Fruit fly (Drosophila melanogaster) whole organism, adult: ENCODE measurements around the gene sty.

Experiments used
- CG11617 ChIP-seq: fragments of 200-800 bp; sonication (Bioruptor generic); optimal IDR thresholded peaks from 2 replicates; lab custom pipeline; 2017; ENCODE audit warnings: mild to moderate bottlenecking, missing biosample characterization, missing genetic modification reagents, missing genetic modification characterization
- CG12768 ChIP-seq: fragments of 200-800 bp; sonication (Bioruptor generic); optimal IDR thresholded peaks from 2 replicates; lab custom pipeline; 2017; ENCODE audit warnings: missing biosample characterization, missing genetic modification characterization, mild to moderate bottlenecking, moderate library complexity, missing genetic modification reagents
- CG14711 ChIP-seq: fragments of 200-800 bp; sonication (Bioruptor generic); optimal IDR thresholded peaks from 2 replicates; lab custom pipeline; 2018; ENCODE audit warnings: missing biosample characterization, mild to moderate bottlenecking, missing genetic modification characterization, moderate library complexity
- CG1620 ChIP-seq: fragments of 200-800 bp; sonication (Bioruptor generic); optimal IDR thresholded peaks from 2 replicates; lab custom pipeline; 2016; ENCODE audit warnings: missing biosample characterization, missing genetic modification characterization
- CG33017 ChIP-seq: fragments of 200-800 bp; sonication (Bioruptor generic); optimal IDR thresholded peaks from 2 replicates; lab custom pipeline; 2018; ENCODE audit warnings: missing biosample characterization, mild to moderate bottlenecking, missing genetic modification characterization, moderate library complexity
- CG5204 ChIP-seq: fragments of 200-800 bp; sonication (Bioruptor generic); optimal IDR thresholded peaks from 2 replicates; lab custom pipeline; 2016; ENCODE audit warnings: missing biosample characterization, missing genetic modification characterization
- CG7045 ChIP-seq: fragments of 200-800 bp; sonication (Bioruptor generic); optimal IDR thresholded peaks from 2 replicates; lab custom pipeline; 2017; ENCODE audit warnings: missing biosample characterization, mild to moderate bottlenecking, missing genetic modification characterization
- CG7101 ChIP-seq: fragments of 200-800 bp; sonication (Bioruptor generic); optimal IDR thresholded peaks from 2 replicates; lab custom pipeline; 2018; ENCODE audit warnings: missing biosample characterization, mild to moderate bottlenecking, missing genetic modification characterization, moderate library complexity
- Clk ChIP-seq: fragments of 200-800 bp; sonication (Bioruptor generic); optimal IDR thresholded peaks from 2 replicates; lab custom pipeline; 2017; ENCODE audit warnings: missing biosample characterization, missing genetic modification characterization
- Crg-1 ChIP-seq: fragments of 200-800 bp; sonication (Bioruptor generic); optimal IDR thresholded peaks from 2 replicates; lab custom pipeline; 2016; ENCODE audit warnings: missing biosample characterization, missing genetic modification characterization
- Hr96 ChIP-seq: fragments of 200-800 bp; sonication (Bioruptor generic); optimal IDR thresholded peaks from 2 replicates; lab custom pipeline; 2016; ENCODE audit warnings: missing biosample characterization, missing genetic modification characterization
- Mnt ChIP-seq: fragments of 200-800 bp; sonication (Bioruptor generic); optimal IDR thresholded peaks from 2 replicates; lab custom pipeline; 2016; ENCODE audit warnings: missing biosample characterization, mild to moderate bottlenecking, missing genetic modification characterization
- bab1 ChIP-seq: fragments of 200-800 bp; sonication (Bioruptor generic); optimal IDR thresholded peaks from 3 replicates; lab custom pipeline; 2019; ENCODE audit warnings: missing biosample characterization, mild to moderate bottlenecking, missing genetic modification characterization, moderate library complexity
- cic ChIP-seq: fragments of 200-800 bp; sonication (Bioruptor generic); optimal IDR thresholded peaks from 2 replicates; lab custom pipeline; 2017; ENCODE audit warnings: missing biosample characterization, mild to moderate bottlenecking, missing genetic modification characterization, moderate library complexity
- cnc ChIP-seq, 2 experiments: fragments of >200 bp; optimal IDR thresholded peaks; 2 replicates each; lab custom pipeline; 2017
- kay ChIP-seq: fragments of 200-800 bp; sonication (Bioruptor generic); peaks from one replicate; lab custom pipeline; 2016; ENCODE audit warnings: missing biosample characterization, missing genetic modification characterization, borderline replicate concordance
- ovo ChIP-seq: fragments of 200-800 bp; sonication (Bioruptor generic); optimal IDR thresholded peaks from 2 replicates; lab custom pipeline; 2016; ENCODE audit warnings: missing biosample characterization, missing genetic modification characterization
- pad ChIP-seq: fragments of 200-800 bp; sonication (Bioruptor generic); optimal IDR thresholded peaks from 3 replicates; lab custom pipeline; 2017; ENCODE audit warnings: missing biosample characterization, missing genetic modification characterization, mild to moderate bottlenecking, moderate library complexity, missing genetic modification reagents
- tj ChIP-seq: fragments of 200-800 bp; sonication (Bioruptor generic); optimal IDR thresholded peaks from 3 replicates; lab custom pipeline; 2017; ENCODE audit warnings: missing biosample characterization, mild to moderate bottlenecking, missing genetic modification characterization, moderate library complexity
- toe ChIP-seq: fragments of 200-800 bp; sonication (Bioruptor generic); optimal IDR thresholded peaks from 2 replicates; lab custom pipeline; 2016; ENCODE audit warnings: missing biosample characterization, missing genetic modification characterization

Gene sty

dm6 chr3L:3461557-3462414 lies 37.1 kb upstream of the sty start:
- TF ChIP-seq ovo (peak; percentile 64), tj (peak; percentile 97), toe (GFP tag; lab: Kevin White, UChicago) (no peak), pad (peak; percentile 98)

- TF ChIP-seq Clk (GFP tag; lab: Kevin White, UChicago) (no peak), cnc (optimal IDR thresholded peaks at IDR 0.05; lab: Kevin White, UChicago) (no peak), CG14711 (tag; lab: Kevin White, UChicago) (no peak), pad (no peak), kay (GFP tag; lab: Kevin White, UChicago) (no peak), CG11617 (no peak), CG33017 (no peak), cic (GFP tag; lab: Kevin White, UChicago) (no peak), Hr96 (GFP tag; lab: Kevin White, UChicago) (no peak), bab1 (no peak), Crg-1 (GFP tag; lab: Kevin White, UChicago) (no peak), CG5204 (GFP tag; lab: Kevin White, UChicago) (no peak), CG1620 (GFP tag; lab: Kevin White, UChicago) (no peak), CG7101 (tag; lab: Kevin White, UChicago) (no peak), Mnt (GFP tag; lab: Kevin White, UChicago) (no peak), tj (no peak), CG7045 (GFP tag; lab: Kevin White, UChicago) (no peak)
These were observed 36.4 kb upstream of the sty start, which contains the start of the genes CG46463 and armi for dm6 chr3L:3461119-3461518. TSS of gene CG46463 (plus strand) at chr3L:3461315. TSS of gene armi (plus strand) at chr3L:3461317.

DNA sequence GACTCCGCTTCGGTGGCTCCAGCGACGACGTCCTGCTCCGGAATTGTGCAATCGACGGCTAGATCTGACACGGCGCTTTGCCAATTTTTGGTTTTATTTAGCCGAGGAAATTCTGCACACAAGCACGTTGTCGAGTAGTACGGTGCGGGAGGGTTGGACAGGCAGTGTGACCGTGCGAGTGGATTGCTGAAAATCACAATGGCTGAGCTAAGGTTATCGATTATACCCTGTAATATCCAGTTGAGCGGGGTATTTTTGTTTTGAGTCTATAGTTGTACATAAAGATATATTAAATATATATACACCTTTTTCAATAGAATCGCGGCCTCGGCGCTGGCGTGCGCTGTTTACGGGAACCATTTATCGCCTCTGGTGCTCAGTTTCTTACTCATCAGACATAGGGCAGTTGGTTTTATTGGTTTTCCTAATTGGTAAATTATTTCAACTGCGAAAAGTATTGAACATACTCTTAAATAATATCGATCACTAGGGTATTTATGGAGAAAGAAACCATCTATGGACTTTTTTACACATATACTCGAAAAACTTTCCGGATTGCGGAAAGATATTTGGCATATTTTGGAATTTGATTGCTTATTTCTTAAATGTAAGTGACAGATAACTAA lies 35.8 kb upstream of the sty start, which contains the start of gene eIF5B:
Gene eIF5B (minus strand): TSS at position 576 of the 626 bp plus-strand sequence.
- peak; percentile 53 for TF ChIP-seq Crg-1 (GFP tag; lab: Kevin White, UChicago)
- peak; percentile 49 for TF ChIP-seq tj
- peak; percentile 70 for TF ChIP-seq bab1
- no peak for TF ChIP-seq CG5204 (GFP tag; lab: Kevin White, UChicago)
- peak; percentile 22 for TF ChIP-seq CG14711 (tag; lab: Kevin White, UChicago)
- peak; percentile 66 for TF ChIP-seq CG11617
- peak; percentile 16 for TF ChIP-seq pad
- TF ChIP-seq CG12768 (GFP tag; lab: Kevin White, UChicago): peak; percentile 66
- TF ChIP-seq Hr96 (GFP tag; lab: Kevin White, UChicago): peak; percentile 52
- TF ChIP-seq CG1620 (GFP tag; lab: Kevin White, UChicago): peak; percentile 66
- TF ChIP-seq Clk (GFP tag; lab: Kevin White, UChicago): peak; percentile 7
- no peak for TF ChIP-seq toe (GFP tag; lab: Kevin White, UChicago)
- peak; percentile 56 for TF ChIP-seq CG33017
- TF ChIP-seq CG7101 (tag; lab: Kevin White, UChicago): peak; percentile 47
- TF ChIP-seq kay (GFP tag; lab: Kevin White, UChicago): peak; percentile 76
- peak; percentile 27 for TF ChIP-seq CG7045 (GFP tag; lab: Kevin White, UChicago)
- no peak for TF ChIP-seq cic (GFP tag; lab: Kevin White, UChicago)
- no peak for TF ChIP-seq ovo
- TF ChIP-seq Mnt (GFP tag; lab: Kevin White, UChicago): peak; percentile 86
- TF ChIP-seq cnc (optimal IDR thresholded peaks at IDR 0.05; lab: Kevin White, UChicago): no peak

DNA sequence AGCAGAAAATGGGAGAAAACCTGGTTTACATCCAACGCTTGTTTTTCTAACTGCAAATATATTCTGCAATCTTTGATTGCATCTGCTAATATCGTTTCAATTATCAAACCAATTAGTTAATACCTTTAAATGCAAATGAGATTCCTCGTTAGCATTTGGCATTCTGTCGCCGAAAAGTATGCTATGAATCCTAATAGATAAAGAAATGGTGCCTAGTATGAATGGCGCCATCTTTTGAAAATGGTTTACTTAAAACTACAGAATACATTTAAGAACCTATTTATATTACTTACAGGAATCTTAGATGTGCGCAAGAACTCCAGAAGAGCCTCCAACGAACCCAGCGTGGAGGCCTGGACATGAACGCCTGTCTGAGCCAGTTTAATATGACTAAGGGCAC lies 32.2 kb upstream of the sty start:
- TF ChIP-seq kay (GFP tag; lab: Kevin White, UChicago) (peak; percentile 59), CG12768 (GFP tag; lab: Kevin White, UChicago) (no peak)

DNA sequence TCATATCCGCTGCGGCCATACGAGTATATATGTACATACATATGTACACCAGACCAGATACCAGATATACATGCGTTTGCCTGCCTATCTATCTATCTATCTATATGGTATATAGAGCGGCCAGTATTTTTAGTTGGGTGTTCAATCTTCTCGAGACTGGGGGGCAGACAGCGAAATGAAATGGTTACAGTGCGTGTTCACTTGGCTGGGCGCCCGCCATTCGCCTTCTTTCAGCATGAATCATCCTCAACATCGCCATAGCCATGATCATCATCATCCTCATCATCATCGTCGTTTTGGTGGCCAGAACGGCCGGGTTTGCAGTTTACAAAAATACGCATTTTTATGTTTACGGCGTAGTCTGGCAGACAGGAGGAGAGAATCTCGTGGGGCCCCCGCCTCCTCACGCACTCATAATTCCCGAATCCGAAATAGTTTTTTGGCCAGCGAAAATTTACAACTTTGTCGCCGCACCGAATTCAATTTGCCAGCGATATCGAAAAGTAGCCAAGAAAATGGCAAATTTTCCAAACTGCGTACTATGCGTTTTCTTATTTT lies 31.4 kb upstream of the sty start:
- TF ChIP-seq Hr96 (GFP tag; lab: Kevin White, UChicago) (no peak), kay (GFP tag; lab: Kevin White, UChicago) (no peak), cic (GFP tag; lab: Kevin White, UChicago) (no peak), ovo (no peak), cnc (optimal IDR thresholded peaks at IDR 0.05; lab: Kevin White, UChicago) (no peak), toe (GFP tag; lab: Kevin White, UChicago) (no peak), CG12768 (GFP tag; lab: Kevin White, UChicago) (no peak), tj (no peak), CG7101 (tag; lab: Kevin White, UChicago) (no peak), pad (no peak), Clk (GFP tag; lab: Kevin White, UChicago) (no peak), CG14711 (tag; lab: Kevin White, UChicago) (no peak)

dm6 chr3L:3455555-3455939 lies 30.8 kb upstream of the sty start:
- no peak for TF ChIP-seq pad
- peak; percentile 96 for TF ChIP-seq tj
